Worm (Caenorhabditis elegans): ENCODE results near the gene lin-46.

ce11 chrV:13013844-13014243, 45.2 kb downstream of the lin-46 start, which contains the start of gene F15B9.6:
- no peak for TF ChIP-seq lin-29 (GFP tag; IDR thresholded peaks at IDR 0.05)
- no peak for TF ChIP-seq ces-1 (GFP tag; optimal IDR thresholded peaks at IDR 0.05)
- no peak for TF ChIP-seq Y48G9A.11 (GFP tag; IDR thresholded peaks at IDR 0.05)
- no peak for TF ChIP-seq F37D6.2 (tag; optimal IDR thresholded peaks at IDR 0.05)
- TF ChIP-seq ceh-82 (tag; optimal IDR thresholded peaks at IDR 0.05), result no peak
- TF ChIP-seq T20F7.1 (GFP tag; optimal IDR thresholded peaks at IDR 0.05), result no peak
- TF ChIP-seq lin-13 (GFP tag; optimal IDR thresholded peaks at IDR 0.05), result no peak
- TF ChIP-seq nhr-237 (tag; optimal IDR thresholded peaks at IDR 0.05), result no peak
- no peak for TF ChIP-seq ztf-11 (tag; optimal IDR thresholded peaks at IDR 0.05)
- TF ChIP-seq fkh-10 (GFP tag; optimal IDR thresholded peaks at IDR 0.05), result no peak
